Worm (Caenorhabditis elegans) whole organism, L4 larva: ENCODE measurements around the gene serp-1.2.

Experiments used
- F10B5.3 ChIP-seq: sonication (generic microtip); optimal IDR thresholded peaks from 2 replicates; lab custom pipeline; 2016; ENCODE audit warnings: mild to moderate bottlenecking, missing genetic modification characterization, missing compliant biosample characterization
- F26F4.8 ChIP-seq: fragments of 200-800 bp; sonication (Bioruptor generic); conservative IDR thresholded peaks from 2 replicates; pipeline ENCODE4 v1.3.6; 2022; ENCODE audit warnings: missing genetic modification characterization, missing compliant biosample characterization
- F37D6.2 ChIP-seq: sonication (generic microtip); optimal IDR thresholded peaks from 2 replicates; lab custom pipeline; 2016; ENCODE audit warnings: mild to moderate bottlenecking, missing genetic modification characterization, missing compliant biosample characterization
- R02D3.7 ChIP-seq: fragments of 150-350 bp; sonication (generic microtip); optimal IDR thresholded peaks from 3 replicates; lab custom pipeline; 2014; ENCODE audit warnings: missing biosample characterization, missing genetic modification characterization
- T26A8.4 ChIP-seq: fragments of 200-800 bp; sonication (Bioruptor generic); IDR thresholded peaks from 2 replicates; pipeline ENCODE4 v1.3.6; 2022; ENCODE audit warnings: missing genetic modification characterization, missing compliant biosample characterization
- Y48G9A.11 ChIP-seq: fragments of 200-800 bp; sonication (Bioruptor generic); IDR thresholded peaks from 2 replicates; pipeline ENCODE4 v1.3.6; 2022; ENCODE audit warnings: missing genetic modification reagents, missing genetic modification characterization, missing compliant biosample characterization
- Y5F2A.4 ChIP-seq: fragments of 200-800 bp; sonication (Bioruptor generic); optimal IDR thresholded peaks from 2 replicates; lab custom pipeline; 2018; ENCODE audit warnings: mild to moderate bottlenecking, missing genetic modification characterization, missing compliant biosample characterization
- Y75B8A.6 ChIP-seq: fragments of 200-800 bp; sonication (Bioruptor generic); IDR thresholded peaks from 2 replicates; pipeline ENCODE4 v1.3.6; 2022; ENCODE audit warnings: missing genetic modification reagents, missing genetic modification characterization, missing compliant biosample characterization
- aha-1 ChIP-seq: fragments of 150-350 bp; peaks from one replicate; lab custom pipeline; 2014; ENCODE audit warnings: missing biosample characterization, missing genetic modification characterization
- aly-2 ChIP-seq: sonication (generic microtip); optimal IDR thresholded peaks from 2 replicates; lab custom pipeline; 2018; ENCODE audit warnings: missing biosample characterization, missing genetic modification characterization
- daf-12 ChIP-seq: fragments of 150-350 bp; optimal IDR thresholded peaks from 2 replicates; lab custom pipeline; 2014; ENCODE audit warnings: missing biosample characterization, missing genetic modification reagents, missing genetic modification characterization
- daf-16 ChIP-seq, 3 experiments: sonication (generic microtip); optimal IDR thresholded peaks; 2 replicates each; lab custom pipeline; 2016 to 2017; ENCODE audit warnings: missing genetic modification characterization in 3 of 3, missing genetic modification reagents in 3 of 3, mild to moderate bottlenecking in 2 of 3, missing compliant biosample characterization in 2 of 3, missing biosample characterization in 1 of 3, moderate library complexity in 1 of 3
- daf-19 ChIP-seq: fragments of 200-800 bp; sonication (Bioruptor generic); conservative IDR thresholded peaks from 2 replicates; pipeline ENCODE4 v1.3.6; 2022; ENCODE audit warnings: missing genetic modification characterization, missing compliant biosample characterization
- fos-1 ChIP-seq: fragments of 150-350 bp; optimal IDR thresholded peaks from 2 replicates; lab custom pipeline; 2014; ENCODE audit warnings: missing biosample characterization, missing genetic modification characterization
- hif-1 ChIP-seq, 2 experiments: sonication (generic microtip); optimal IDR thresholded peaks; 2 replicates each; lab custom pipeline; 2016 to 2017; ENCODE audit warnings: missing compliant biosample characterization in 2 of 2, missing genetic modification characterization in 2 of 2, missing genetic modification reagents in 2 of 2, missing genotype in 2 of 2, mild to moderate bottlenecking in 1 of 2
- hlh-11 ChIP-seq: fragments of 200-800 bp; sonication (Bioruptor generic); optimal IDR thresholded peaks from 2 replicates; lab custom pipeline; 2018; ENCODE audit warnings: mild to moderate bottlenecking, missing genetic modification characterization, missing compliant biosample characterization
- hlh-30 ChIP-seq: sonication (generic microtip); optimal IDR thresholded peaks from 2 replicates; lab custom pipeline; 2017; ENCODE audit warnings: antibody characterized with exemption, mild to moderate bottlenecking, missing genetic modification characterization, missing compliant biosample characterization; ENCODE audit not compliant: insufficient read depth
- hmg-1.1 ChIP-seq: fragments of 200-800 bp; sonication (Bioruptor generic); IDR thresholded peaks from 2 replicates; pipeline ENCODE4 v1.3.6; 2022; ENCODE audit warnings: missing genetic modification reagents, missing genetic modification characterization, missing compliant biosample characterization
- jun-1 ChIP-seq: fragments of 150-350 bp; optimal IDR thresholded peaks from 2 replicates; lab custom pipeline; 2014; ENCODE audit warnings: missing biosample characterization, missing genetic modification reagents, missing genetic modification characterization
- lin-29 ChIP-seq: fragments of 200-800 bp; sonication (Bioruptor generic); IDR thresholded peaks from 2 replicates; pipeline ENCODE4 v1.3.6; 2022; ENCODE audit warnings: missing genetic modification reagents, missing genetic modification characterization, missing compliant biosample characterization
- lin-39 ChIP-seq: fragments of 150-350 bp; optimal IDR thresholded peaks from 2 replicates; lab custom pipeline; 2014; ENCODE audit warnings: missing biosample characterization, missing genetic modification reagents, missing genetic modification characterization
- mdt-29 ChIP-seq: fragments of 200-800 bp; sonication (Bioruptor generic); IDR thresholded peaks from 2 replicates; pipeline ENCODE4 v1.3.6; 2022; ENCODE audit warnings: missing genetic modification reagents, missing genetic modification characterization, missing compliant biosample characterization
- mes-2 ChIP-seq: sonication (generic microtip); optimal IDR thresholded peaks from 2 replicates; lab custom pipeline; 2016; ENCODE audit warnings: missing genotype, mild to moderate bottlenecking, missing genetic modification characterization, missing compliant biosample characterization; ENCODE audit not compliant: poor library complexity, severe bottlenecking
- mxl-3 ChIP-seq: fragments of 200-800 bp; sonication (Bioruptor generic); optimal IDR thresholded peaks from 2 replicates; lab custom pipeline; 2018; ENCODE audit warnings: mild to moderate bottlenecking, missing genetic modification characterization, missing compliant biosample characterization
- nhr-10 ChIP-seq: fragments of 150-350 bp; optimal IDR thresholded peaks from 2 replicates; lab custom pipeline; 2014; ENCODE audit warnings: missing biosample characterization, missing genetic modification characterization
- nhr-11 ChIP-seq: fragments of 150-350 bp; optimal IDR thresholded peaks from 2 replicates; lab custom pipeline; 2014; ENCODE audit warnings: missing biosample characterization, missing genetic modification characterization
- nhr-25 ChIP-seq: sonication (generic microtip); optimal IDR thresholded peaks from 2 replicates; lab custom pipeline; 2017; ENCODE audit warnings: missing genetic modification characterization, mild to moderate bottlenecking, missing compliant biosample characterization, antibody characterized with exemption, moderate library complexity, borderline replicate concordance; ENCODE audit not compliant: insufficient read depth
- nhr-28 ChIP-seq: fragments of 150-350 bp; optimal IDR thresholded peaks from 2 replicates; lab custom pipeline; 2014; ENCODE audit warnings: missing biosample characterization, missing genetic modification characterization
- nhr-48 ChIP-seq: sonication (generic microtip); optimal IDR thresholded peaks from 2 replicates; lab custom pipeline; 2016; ENCODE audit warnings: mild to moderate bottlenecking, missing genetic modification characterization, missing compliant biosample characterization
- nhr-6 ChIP-seq: fragments of 150-350 bp; optimal IDR thresholded peaks from 2 replicates; lab custom pipeline; 2014; ENCODE audit warnings: missing biosample characterization, missing genetic modification characterization
- nhr-77 ChIP-seq: fragments of 150-350 bp; optimal IDR thresholded peaks from 2 replicates; lab custom pipeline; 2014; ENCODE audit warnings: missing biosample characterization, missing genetic modification characterization
- pqm-1 ChIP-seq: sonication (generic microtip); optimal IDR thresholded peaks from 2 replicates; lab custom pipeline; 2017; ENCODE audit warnings: missing biosample characterization, missing genetic modification characterization
- snpc-1.2 ChIP-seq: fragments of 200-800 bp; sonication (Bioruptor generic); IDR thresholded peaks from 2 replicates; pipeline ENCODE4 v1.3.6; 2022; ENCODE audit warnings: missing genetic modification reagents, missing genetic modification characterization, missing compliant biosample characterization
- snpc-4 ChIP-seq: fragments of 150-350 bp; optimal IDR thresholded peaks from 2 replicates; lab custom pipeline; 2014; ENCODE audit warnings: missing biosample characterization, missing genetic modification characterization
- tra-1 ChIP-seq: fragments of 200-800 bp; sonication (Bioruptor generic); IDR thresholded peaks from 2 replicates; pipeline ENCODE4 v1.3.6; 2022; ENCODE audit warnings: missing genetic modification reagents, missing genetic modification characterization, missing compliant biosample characterization
- unc-62 ChIP-seq, 3 experiments: fragments of 150-350 bp in 1 of 3; sonication (generic microtip); optimal IDR thresholded peaks in 2 of 3; peaks in 1 of 3; 1 replicate in 1 of 3; 2 replicates in 2 of 3; lab custom pipeline; 2014 to 2017; ENCODE audit warnings: missing biosample characterization in 3 of 3, missing genetic modification characterization in 3 of 3, missing genetic modification reagents in 3 of 3, missing genotype in 1 of 3
- zag-1 ChIP-seq: fragments of 150-350 bp; optimal IDR thresholded peaks from 2 replicates; lab custom pipeline; 2014; ENCODE audit warnings: missing biosample characterization, missing genetic modification characterization
- zip-11 ChIP-seq: fragments of 200-800 bp; sonication (Bioruptor generic); IDR thresholded peaks from 2 replicates; pipeline ENCODE4 v1.3.6; 2022; ENCODE audit warnings: missing genetic modification characterization, missing compliant biosample characterization
- ztf-7 ChIP-seq: fragments of 150-350 bp; optimal IDR thresholded peaks from 2 replicates; lab custom pipeline; 2014; ENCODE audit warnings: missing biosample characterization, missing genetic modification characterization

Gene serp-1.2

ce11 chrIV:8199824-8200223 lies 25.6 kb upstream of the serp-1.2 start (continued):
- TF ChIP-seq pqm-1 (tag; lab: Kevin White, UChicago) (peak; percentile 67), nhr-48 (tag; lab: Kevin White, UChicago) (no peak), nhr-25 (tag; lab: Kevin White, UChicago) (no peak), hlh-11 (tag; lab: Kevin White, UChicago) (peak; percentile 40), nhr-11 (tag; lab: Kevin White, UChicago) (no peak), mxl-3 (GFP tag; lab: Kevin White, UChicago) (no peak), nhr-77 (peak; percentile 50), unc-62 (GFP tag; optimal IDR thresholded peaks at IDR 0.05 in 1 of 2; lab: Kevin White, UChicago) (no peak), unc-62 (tag; optimal IDR thresholded peaks at IDR 0.05; lab: Kevin White, UChicago) (no peak), ztf-7 (tag; lab: Kevin White, UChicago) (peak; percentile 18), fos-1 (no peak), daf-19 (GFP tag; lab: Robert Waterston, UW) (no peak), nhr-28 (peak; percentile 23), nhr-6 (peak; percentile 59), snpc-1.2 (GFP tag; lab: Robert Waterston, UW) (no peak), zip-11 (GFP tag; lab: Robert Waterston, UW) (no peak), Y5F2A.4 (GFP tag; lab: Kevin White, UChicago) (no peak), T26A8.4 (GFP tag; lab: Robert Waterston, UW) (no peak), F26F4.8 (no peak), aly-2 (tag; lab: Kevin White, UChicago) (no peak), hlh-30 (tag; lab: Kevin White, UChicago) (no peak), hif-1 (tag; optimal IDR thresholded peaks at IDR 0.05; lab: Kevin White, UChicago) (no peak), nhr-10 (tag; lab: Kevin White, UChicago) (no peak), snpc-4 (tag; lab: Kevin White, UChicago) (no peak), Y48G9A.11 (GFP tag; lab: Robert Waterston, UW) (no peak)

- TF ChIP-seq aha-1 (tag; lab: Kevin White, UChicago) (peak; percentile 35), fos-1 (no peak)
- TF ChIP-seq, all 104 proteins: peak for 1
These were observed 24.3 kb upstream of the serp-1.2 start, which contains the start of gene glrx-22 for ce11 chrIV:8201133-8201532. Gene glrx-22, minus strand, starts transcription at chrIV:8201233.

ce11 chrIV:8203555-8203954 lies 21.9 kb upstream of the serp-1.2 start:
- TF ChIP-seq tra-1 (GFP tag; lab: Robert Waterston, UW): no peak
- TF ChIP-seq unc-62 (GFP tag; optimal IDR thresholded peaks at IDR 0.05 in 1 of 2; lab: Kevin White, UChicago): peak in 1 of 2 experiments; percentile 96
- TF ChIP-seq unc-62 (tag; optimal IDR thresholded peaks at IDR 0.05; lab: Kevin White, UChicago): no peak

ce11 chrIV:8205272-8206098 lies 20.0 kb upstream of the serp-1.2 start, which contains the start of gene hgrs-1:
Gene hgrs-1, minus strand, starts transcription at chrIV:8206048.
- no peak for TF ChIP-seq nhr-25 (tag; lab: Kevin White, UChicago)
- TF ChIP-seq daf-16 (GFP tag; optimal IDR thresholded peaks at IDR 0.05; lab: Kevin White, UChicago): no peak
- no peak for TF ChIP-seq daf-16 (tag; optimal IDR thresholded peaks at IDR 0.05; lab: Kevin White, UChicago)
- TF ChIP-seq zag-1: no peak
- TF ChIP-seq lin-29 (GFP tag; lab: Robert Waterston, UW): no peak
- no peak for TF ChIP-seq aly-2 (tag; lab: Kevin White, UChicago)
- no peak for TF ChIP-seq jun-1
- no peak for TF ChIP-seq R02D3.7 (tag; lab: Kevin White, UChicago)
- peak; percentile 28 for TF ChIP-seq hlh-30 (tag; lab: Kevin White, UChicago)
- TF ChIP-seq lin-39: no peak
- TF ChIP-seq F37D6.2 (tag; lab: Kevin White, UChicago): no peak
- TF ChIP-seq Y75B8A.6: no peak
- no peak for TF ChIP-seq mdt-29
- TF ChIP-seq mes-2 (tag; lab: Kevin White, UChicago): peak; percentile 69
- no peak for TF ChIP-seq F10B5.3
- TF ChIP-seq nhr-48 (tag; lab: Kevin White, UChicago): no peak
- TF ChIP-seq nhr-6: peak; percentile 23
- peak; percentile 22; the same call in 1 of the 2 replicates for TF ChIP-seq hmg-1.1 (GFP tag; lab: Robert Waterston, UW)
- no peak for TF ChIP-seq daf-12 (tag; lab: Kevin White, UChicago)
